Fruit fly (Drosophila melanogaster): ENCODE measurements around the gene Nrg.

Gene Nrg

dm6 chrX:8534734-8535133 lies 17.6 kb downstream of the Nrg start (continued):
- TF ChIP-seq dmrt99B (tag; optimal IDR thresholded peaks at IDR 0.05): peak; percentile 54
- TF ChIP-seq Blimp-1 (GFP tag; optimal IDR thresholded peaks at IDR 0.05): peak; percentile 31
- TF ChIP-seq caup (GFP tag; optimal IDR thresholded peaks at IDR 0.05; ENCODE audit: severe bottlenecking): no peak
- peak; percentile 25 for TF ChIP-seq Sox100B (GFP tag; optimal IDR thresholded peaks at IDR 0.05)
- TF ChIP-seq trh (GFP tag; optimal IDR thresholded peaks at IDR 0.05): no peak
- peak; percentile 32 for TF ChIP-seq CG7839 (tag; optimal IDR thresholded peaks at IDR 0.05)
- no peak for TF ChIP-seq CG12299 (tag; optimal IDR thresholded peaks at IDR 0.05)
- TF ChIP-seq CG32772 (GFP tag; IDR thresholded peaks at IDR 0.05): 0 out of 2 replicates have a peak, but pooled peaks have one; percentile 20
- TF ChIP-seq Rfx (GFP tag; IDR thresholded peaks at IDR 0.05): peak; percentile 20; the same call in 1 of the 2 replicates
- TF ChIP-seq Hr51 (GFP tag; optimal IDR thresholded peaks at IDR 0.05): peak in 1 of 2 experiments; percentile 54
- no peak for TF ChIP-seq CG15479 (GFP tag; optimal IDR thresholded peaks at IDR 0.05)
- peak; percentile 12 for TF ChIP-seq Ssrp (tag; optimal IDR thresholded peaks at IDR 0.05)
- TF ChIP-seq BEAF-32 (GFP tag; optimal IDR thresholded peaks at IDR 0.05): no peak
- no peak for TF ChIP-seq CG12155 (GFP tag; optimal IDR thresholded peaks at IDR 0.05)
- TF ChIP-seq Drgx (GFP tag; IDR thresholded peaks at IDR 0.05): peak; percentile 68
- no peak for TF ChIP-seq CG14965 (GFP tag; optimal IDR thresholded peaks at IDR 0.05; ENCODE audit: borderline replicate concordance)
- no peak for TF ChIP-seq Dbx (GFP tag; IDR thresholded peaks at IDR 0.05)
- no peak for TF ChIP-seq CG6854 (GFP tag; optimal IDR thresholded peaks at IDR 0.05)
- TF ChIP-seq CG15269 (tag; optimal IDR thresholded peaks at IDR 0.05): peak; percentile 35
- TF ChIP-seq sens (GFP tag): peak; percentile 45
- TF ChIP-seq CG8924 (tag; optimal IDR thresholded peaks at IDR 0.05): no peak
- TF ChIP-seq CG10274 (GFP tag; optimal IDR thresholded peaks at IDR 0.05): no peak
- no peak for TF ChIP-seq ind (GFP tag; optimal IDR thresholded peaks at IDR 0.05)
- TF ChIP-seq trem (tag; optimal IDR thresholded peaks at IDR 0.05): no peak
- TF ChIP-seq Sox102F (GFP tag; optimal IDR thresholded peaks at IDR 0.05): peak; percentile 60
- TF ChIP-seq CG12659 (GFP tag; optimal IDR thresholded peaks at IDR 0.05): peak; percentile 2
- peak; percentile 12 for TF ChIP-seq CG1529 (GFP tag; optimal IDR thresholded peaks at IDR 0.05)
- peak; percentile 30 for TF ChIP-seq CG17359 (tag; optimal IDR thresholded peaks at IDR 0.05)
- TF ChIP-seq otp (GFP tag; IDR thresholded peaks at IDR 0.05): no peak
- no peak for TF ChIP-seq Ravus (GFP tag; IDR thresholded peaks at IDR 0.05)
- TF ChIP-seq tgo (GFP tag; IDR thresholded peaks at IDR 0.05): peak; percentile 34; the same call in 2 of the 3 replicates
- TF ChIP-seq CG11504 (tag; optimal IDR thresholded peaks at IDR 0.05): peak; percentile 48
- peak; percentile 5 for TF ChIP-seq Hr3 (GFP tag; optimal IDR thresholded peaks at IDR 0.05)
- TF ChIP-seq cas (GFP tag; IDR thresholded peaks at IDR 0.05): no peak

- 0 out of 3 replicates have a peak, but pooled peaks have one; percentile 38 for TF ChIP-seq CG11695 (GFP tag; IDR thresholded peaks at IDR 0.05)
- peak; percentile 5 for TF ChIP-seq pum (GFP tag; optimal IDR thresholded peaks at IDR 0.05)
- no peak for TF ChIP-seq nom (GFP tag; optimal IDR thresholded peaks at IDR 0.05)
- TF ChIP-seq CG9876 (GFP tag; optimal IDR thresholded peaks at IDR 0.05): no peak
- peak; percentile 31 for TF ChIP-seq gro (GFP tag; optimal IDR thresholded peaks at IDR 0.05)
- TF ChIP-seq Xbp1 (GFP tag; optimal IDR thresholded peaks at IDR 0.05): peak; percentile 21
- peak; percentile 4 for TF ChIP-seq crc (GFP tag; optimal IDR thresholded peaks at IDR 0.05)
- peak; percentile 43; the same call in 1 of the 4 replicates for TF ChIP-seq Gug (GFP tag; IDR thresholded peaks at IDR 0.05)
- peak; percentile 14 for TF ChIP-seq BtbVII (GFP tag; optimal IDR thresholded peaks at IDR 0.05)
- peak; percentile 44 for TF ChIP-seq Fer1 (GFP tag; optimal IDR thresholded peaks at IDR 0.05)
- no peak for TF ChIP-seq hkb (optimal IDR thresholded peaks at IDR 0.05)
- TF ChIP-seq hkb (GFP tag; IDR thresholded peaks at IDR 0.05): peak; percentile 58; the same call in 1 of the 2 replicates
- TF ChIP-seq CG17385 (GFP tag; optimal IDR thresholded peaks at IDR 0.05): peak; percentile 14
- peak; percentile 49; the same call in 1 of the 2 replicates for TF ChIP-seq ranshi (GFP tag; IDR thresholded peaks at IDR 0.05)
- TF ChIP-seq CG17186 (GFP tag; optimal IDR thresholded peaks at IDR 0.05): no peak
- peak; percentile 71 for TF ChIP-seq CG11504 (tag; optimal IDR thresholded peaks at IDR 0.05)
- TF ChIP-seq CG5953 (GFP tag; IDR thresholded peaks at IDR 0.05): no peak
- peak; percentile 49 for TF ChIP-seq CG12769 (tag; optimal IDR thresholded peaks at IDR 0.05)
- peak; percentile 58; the same call in 2 of the 3 replicates for TF ChIP-seq Mrtf (GFP tag; IDR thresholded peaks at IDR 0.05)
Measured at dm6 chrX:8536649-8537048, 19.5 kb downstream of the Nrg start.
